Worm (Caenorhabditis elegans): Measurements from ENCODE around the gene C52B9.4.
A peak's percentile ranks its signal among the peaks of the same experiment; 100 is the strongest.

The C52B9.4 gene

DNA sequence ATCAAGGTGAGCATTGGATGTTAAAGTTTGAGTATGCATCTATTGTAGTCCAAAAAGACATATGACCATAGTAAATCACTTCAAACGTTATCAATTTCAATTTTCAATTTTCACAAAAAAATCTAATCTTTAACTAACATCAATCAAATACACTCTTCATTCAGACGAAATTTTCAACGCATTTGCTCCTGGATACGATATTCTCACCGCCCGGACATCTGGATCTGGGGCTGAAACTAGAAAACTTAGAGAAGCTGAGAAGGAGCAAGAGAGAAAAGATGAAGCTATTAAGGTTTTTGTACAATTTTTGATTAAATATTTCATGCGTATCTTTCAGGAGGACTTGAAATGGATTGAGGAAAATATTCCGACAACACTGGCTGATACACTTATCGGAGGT is 3.4 kb downstream of the C52B9.4 start:
- no peak for TF ChIP-seq cog-1 (tag; optimal IDR thresholded peaks at IDR 0.05)
- no peak for TF ChIP-seq ztf-23 (GFP tag; IDR thresholded peaks at IDR 0.05)
- no peak for TF ChIP-seq T22C8.4 (GFP tag; IDR thresholded peaks at IDR 0.05)
- no peak for TF ChIP-seq klf-2 (GFP tag; conservative IDR thresholded peaks at IDR 0.05)
- TF ChIP-seq tab-1 (GFP tag; IDR thresholded peaks at IDR 0.05), result no peak
- TF ChIP-seq med-1 (GFP tag; optimal IDR thresholded peaks at IDR 0.05; ENCODE audit: insufficient read depth), result no peak
- no peak for TF ChIP-seq ztf-29 (GFP tag; IDR thresholded peaks at IDR 0.05)
- TF ChIP-seq ref-1 (GFP tag; conservative IDR thresholded peaks at IDR 0.05), result no peak
- no peak for TF ChIP-seq flt-1 (GFP tag; IDR thresholded peaks at IDR 0.05)

DNA sequence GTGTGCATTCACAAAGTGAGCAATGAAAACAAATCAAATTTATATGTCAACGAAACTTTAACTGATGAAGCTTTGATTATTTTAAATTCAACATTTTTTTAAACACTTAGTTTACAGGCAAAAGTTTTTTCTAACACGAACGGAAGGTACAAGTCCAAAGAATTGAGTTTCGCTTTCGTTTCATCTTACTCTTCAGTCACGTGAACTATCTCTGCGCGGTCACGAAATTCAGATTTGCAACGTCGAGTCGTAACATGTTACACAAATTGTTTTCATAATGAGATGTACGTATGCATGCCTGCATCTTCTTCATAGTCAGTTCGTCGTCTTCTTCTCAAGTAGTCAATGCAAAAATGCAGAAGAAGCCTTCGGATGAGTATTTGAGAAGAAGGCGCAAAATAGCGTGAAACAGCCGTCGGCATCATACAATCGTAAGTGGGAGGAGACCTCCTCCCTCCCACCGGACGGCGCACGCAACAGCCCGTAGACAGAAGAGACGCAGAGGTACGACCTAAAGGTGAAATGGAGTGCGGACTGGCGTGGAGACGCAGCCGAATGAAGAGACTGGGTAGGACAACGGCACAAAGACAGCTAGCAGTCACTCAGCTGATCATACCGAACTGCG is 4.9 kb downstream of the C52B9.4 start, which contains the start of gene coel-1:
Gene coel-1, plus strand, starts transcription at position 381 of the 625 bp plus-strand sequence.
- TF ChIP-seq cog-1 (tag; optimal IDR thresholded peaks at IDR 0.05) (peak; percentile 41), ztf-23 (GFP tag; IDR thresholded peaks at IDR 0.05) (no peak), ztf-29 (GFP tag; IDR thresholded peaks at IDR 0.05) (0 out of 2 replicates have a peak, but pooled peaks have one; percentile 33)

DNA sequence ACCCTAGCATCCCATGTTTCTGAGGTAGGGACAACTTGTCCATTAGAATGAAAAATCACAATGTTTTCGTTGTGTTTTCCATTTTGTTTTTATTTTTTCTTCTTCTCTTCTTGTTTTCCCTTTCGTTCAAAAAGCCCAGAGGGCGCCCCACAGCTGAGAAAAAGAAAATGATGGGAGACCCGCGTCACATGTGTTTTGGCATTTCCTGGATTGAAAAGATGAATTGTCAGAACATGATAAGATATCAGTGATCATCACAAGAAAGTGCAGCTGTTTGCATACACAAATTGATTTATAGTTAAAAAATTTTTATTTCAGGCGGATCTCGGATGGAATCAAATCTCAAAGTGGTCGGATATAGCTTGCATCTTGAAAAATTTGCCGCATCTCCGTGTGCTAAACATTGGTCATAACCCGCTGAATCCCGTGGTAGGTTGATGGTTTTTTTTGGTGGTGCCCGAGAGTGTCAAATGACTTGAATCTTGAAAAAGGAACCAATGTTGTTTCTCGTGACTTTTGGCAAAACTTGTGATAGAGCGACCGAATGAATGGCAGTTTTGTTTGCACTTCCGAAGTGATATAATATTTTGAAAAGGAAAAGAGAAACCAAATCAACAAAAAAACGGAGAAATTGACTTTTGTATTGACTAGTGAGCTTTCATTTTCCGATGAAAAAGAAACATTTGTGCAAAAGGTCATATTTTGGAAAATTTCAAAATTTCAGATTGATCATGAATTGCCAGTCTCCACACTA is 5.9 kb downstream of the C52B9.4 start:
- TF ChIP-seq flt-1 (GFP tag; IDR thresholded peaks at IDR 0.05) (no peak), med-1 (GFP tag; optimal IDR thresholded peaks at IDR 0.05; ENCODE audit: insufficient read depth) (no peak), ztf-23 (GFP tag; IDR thresholded peaks at IDR 0.05) (no peak), tab-1 (GFP tag; IDR thresholded peaks at IDR 0.05) (no peak), ztf-29 (GFP tag; IDR thresholded peaks at IDR 0.05) (no peak), klf-2 (GFP tag; conservative IDR thresholded peaks at IDR 0.05) (no peak), ref-1 (GFP tag; conservative IDR thresholded peaks at IDR 0.05) (no peak), T22C8.4 (GFP tag; IDR thresholded peaks at IDR 0.05) (no peak)

DNA sequence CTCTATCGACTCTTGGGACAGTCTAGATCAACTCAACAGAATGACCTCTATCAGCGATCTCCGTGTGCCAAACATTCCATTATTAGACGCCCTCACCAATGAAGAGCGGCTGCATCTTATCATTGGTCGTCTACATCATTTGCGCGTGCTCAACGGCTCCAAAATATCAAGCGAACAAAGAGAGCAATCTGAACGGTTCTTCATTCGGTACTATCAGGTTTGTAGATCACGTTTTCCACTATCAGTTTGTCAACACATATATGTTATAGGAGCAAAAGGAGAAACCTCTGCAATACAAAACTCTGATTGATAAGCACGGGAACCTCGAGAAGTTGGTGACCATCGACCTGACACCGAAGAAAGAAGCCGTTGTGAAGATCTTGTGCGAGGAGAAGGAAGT is 7.9 kb downstream of the C52B9.4 start:
- TF ChIP-seq klf-2 (GFP tag; conservative IDR thresholded peaks at IDR 0.05) (no peak), ref-1 (GFP tag; conservative IDR thresholded peaks at IDR 0.05) (no peak), med-1 (GFP tag; optimal IDR thresholded peaks at IDR 0.05; ENCODE audit: insufficient read depth) (no peak), T22C8.4 (GFP tag; IDR thresholded peaks at IDR 0.05) (no peak), cog-1 (tag; optimal IDR thresholded peaks at IDR 0.05) (no peak), flt-1 (GFP tag; IDR thresholded peaks at IDR 0.05) (no peak), ztf-29 (GFP tag; IDR thresholded peaks at IDR 0.05) (no peak), ztf-23 (GFP tag; IDR thresholded peaks at IDR 0.05) (no peak), tab-1 (GFP tag; IDR thresholded peaks at IDR 0.05) (no peak)

DNA sequence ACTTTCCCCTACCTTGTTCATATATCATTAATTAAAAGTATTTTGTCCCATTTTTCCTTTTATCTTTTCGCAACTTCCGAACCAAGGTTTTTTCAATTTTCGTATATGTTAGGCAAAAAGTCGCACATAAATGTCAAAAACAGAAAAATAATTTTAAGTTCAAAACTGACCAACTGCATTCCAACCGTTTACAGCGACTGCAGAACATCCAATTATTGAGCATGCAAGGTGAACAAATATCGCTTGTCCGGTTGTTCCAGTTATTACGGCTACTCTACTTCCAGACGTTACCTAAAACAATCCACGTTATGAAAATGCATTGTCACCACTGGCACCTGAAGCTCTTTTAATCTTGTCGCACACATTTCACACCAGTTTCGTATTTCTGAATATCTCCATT is 13.2 kb downstream of the C52B9.4 start, which contains the start of gene C52B9.10:
Gene C52B9.10, plus strand, starts transcription at position 301 of the 400 bp plus-strand sequence.
- no peak for TF ChIP-seq flt-1 (GFP tag; IDR thresholded peaks at IDR 0.05)
- no peak for TF ChIP-seq ztf-29 (GFP tag; IDR thresholded peaks at IDR 0.05)
- TF ChIP-seq ref-1 (GFP tag; conservative IDR thresholded peaks at IDR 0.05), result no peak
- no peak for TF ChIP-seq T22C8.4 (GFP tag; IDR thresholded peaks at IDR 0.05)
- TF ChIP-seq ztf-23 (GFP tag; IDR thresholded peaks at IDR 0.05), result no peak
- TF ChIP-seq cog-1 (tag; optimal IDR thresholded peaks at IDR 0.05), result no peak
- TF ChIP-seq klf-2 (GFP tag; conservative IDR thresholded peaks at IDR 0.05), result no peak

DNA sequence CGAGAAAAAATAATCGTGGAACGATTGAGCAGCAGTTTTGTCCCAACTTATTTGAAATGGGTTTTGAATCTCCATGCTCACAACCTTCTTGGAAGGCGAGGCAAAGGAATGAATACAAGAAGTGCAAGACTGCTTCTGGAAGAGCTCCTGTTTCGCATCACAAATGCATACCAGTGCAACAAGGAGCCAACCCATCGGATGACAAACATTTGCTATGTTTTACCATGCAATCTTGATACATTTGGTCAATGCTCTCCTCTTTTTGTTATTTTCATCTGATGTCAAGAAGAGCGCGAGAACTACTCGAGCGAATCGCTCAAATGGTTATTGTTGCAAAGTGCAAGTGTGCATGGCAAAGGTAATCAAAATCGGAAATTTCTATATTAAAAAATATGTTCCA is 13.7 kb downstream of the C52B9.4 start, which contains the start of gene mec-18:
Gene mec-18, minus strand, starts transcription at position 101 of the 400 bp plus-strand sequence.
- TF ChIP-seq flt-1 (GFP tag; IDR thresholded peaks at IDR 0.05), result no peak
- TF ChIP-seq T22C8.4 (GFP tag; IDR thresholded peaks at IDR 0.05), result no peak
- TF ChIP-seq cog-1 (tag; optimal IDR thresholded peaks at IDR 0.05), result no peak
- TF ChIP-seq klf-2 (GFP tag; conservative IDR thresholded peaks at IDR 0.05), result no peak
- TF ChIP-seq ref-1 (GFP tag; conservative IDR thresholded peaks at IDR 0.05), result no peak
- no peak for TF ChIP-seq ztf-23 (GFP tag; IDR thresholded peaks at IDR 0.05)
- TF ChIP-seq ztf-29 (GFP tag; IDR thresholded peaks at IDR 0.05), result no peak
- no peak for TF ChIP-seq tab-1 (GFP tag; IDR thresholded peaks at IDR 0.05)
- no peak for TF ChIP-seq med-1 (GFP tag; optimal IDR thresholded peaks at IDR 0.05; ENCODE audit: insufficient read depth)

DNA sequence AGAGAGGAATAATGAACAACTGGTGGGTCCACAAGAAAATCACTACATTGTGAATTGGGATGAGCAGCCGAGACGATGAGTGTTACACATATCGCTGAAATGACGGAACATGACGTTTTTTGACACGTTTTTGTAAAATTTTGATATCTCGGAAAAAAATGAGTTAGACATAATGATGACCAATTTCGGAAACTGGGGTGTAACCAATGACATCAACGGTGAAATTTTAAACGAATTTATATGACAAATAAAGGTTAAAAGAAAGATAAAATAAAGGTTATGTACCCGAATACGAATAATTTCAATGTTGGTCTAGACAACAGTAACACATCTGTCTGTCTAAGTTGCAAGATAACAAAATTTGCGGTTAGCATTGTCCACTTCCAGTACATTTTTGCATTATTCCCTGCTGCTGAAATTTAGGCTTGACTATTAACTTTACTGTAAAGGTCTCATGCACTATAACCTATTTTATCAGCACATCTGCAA is 18.9 kb downstream of the C52B9.4 start, which contains the start of the genes twk-28 and ets-9:
Gene twk-28, minus strand, starts transcription at position 51 of the 489 bp plus-strand sequence.
Gene ets-9, plus strand, starts transcription at position 410 of the 489 bp plus-strand sequence.
- TF ChIP-seq ref-1 (GFP tag; conservative IDR thresholded peaks at IDR 0.05), result no peak

DNA sequence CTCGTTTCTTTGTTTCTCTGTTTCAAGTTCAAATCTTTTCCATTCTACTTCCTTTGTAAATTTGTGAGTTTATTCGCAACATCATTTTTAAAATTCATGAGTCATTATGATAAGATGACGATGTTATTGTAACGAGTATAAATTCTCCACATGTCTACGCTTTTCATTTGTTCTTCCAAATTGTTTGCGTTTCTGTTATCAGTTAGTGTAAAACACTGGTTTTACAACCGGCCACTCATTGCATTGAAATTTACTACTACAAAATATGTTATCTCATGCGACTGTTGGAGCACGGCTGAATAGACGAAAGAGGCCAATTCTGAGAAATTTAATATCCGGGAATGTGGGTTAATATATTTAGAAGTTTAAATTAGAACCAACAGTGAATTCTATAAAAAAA is 21.9 kb downstream of the C52B9.4 start, which contains the start of gene C52B9.19:
Gene C52B9.19, plus strand, starts transcription at position 176 of the 400 bp plus-strand sequence.
- no peak for TF ChIP-seq med-1 (GFP tag; optimal IDR thresholded peaks at IDR 0.05; ENCODE audit: insufficient read depth)
- no peak for TF ChIP-seq cog-1 (tag; optimal IDR thresholded peaks at IDR 0.05)
- no peak for TF ChIP-seq ztf-23 (GFP tag; IDR thresholded peaks at IDR 0.05)
- TF ChIP-seq flt-1 (GFP tag; IDR thresholded peaks at IDR 0.05), result no peak
- no peak for TF ChIP-seq T22C8.4 (GFP tag; IDR thresholded peaks at IDR 0.05)
- no peak for TF ChIP-seq ztf-29 (GFP tag; IDR thresholded peaks at IDR 0.05)
- TF ChIP-seq ref-1 (GFP tag; conservative IDR thresholded peaks at IDR 0.05), result no peak
- TF ChIP-seq tab-1 (GFP tag; IDR thresholded peaks at IDR 0.05), result no peak

DNA sequence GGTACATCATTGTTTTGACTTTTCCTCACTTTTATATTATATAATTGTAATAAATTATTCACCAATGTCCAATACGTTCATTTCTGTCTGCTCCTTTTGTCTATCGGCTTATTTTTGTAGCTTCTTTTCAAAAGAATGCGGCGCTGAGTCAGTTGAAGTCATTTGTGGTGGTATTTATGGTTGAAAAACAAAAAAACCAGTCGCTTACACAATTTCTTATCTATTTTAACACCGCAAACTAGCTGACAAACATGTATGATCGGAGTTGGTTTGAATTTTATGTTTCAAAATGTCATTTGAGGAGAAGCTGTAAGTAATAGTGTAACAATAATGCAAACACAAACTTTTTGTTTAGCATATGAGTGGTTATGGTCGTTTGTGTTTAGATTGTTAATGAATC is 23.5 kb downstream of the C52B9.4 start, which contains the start of gene ets-10:
Gene ets-10, plus strand, starts transcription at position 201 of the 400 bp plus-strand sequence.
- TF ChIP-seq med-1 (GFP tag; optimal IDR thresholded peaks at IDR 0.05; ENCODE audit: insufficient read depth) (no peak), T22C8.4 (GFP tag; IDR thresholded peaks at IDR 0.05) (no peak), klf-2 (GFP tag; conservative IDR thresholded peaks at IDR 0.05) (no peak), ztf-29 (GFP tag; IDR thresholded peaks at IDR 0.05) (no peak), cog-1 (tag; optimal IDR thresholded peaks at IDR 0.05) (no peak), ref-1 (GFP tag; conservative IDR thresholded peaks at IDR 0.05) (no peak)
